Worm (Caenorhabditis elegans) whole organism, L4 larva: ENCODE results near the gene F45D3.2.

Experiments used
- F10B5.3 ChIP-seq: sonication (generic microtip); optimal IDR thresholded peaks from 2 replicates; lab custom pipeline; 2016; ENCODE audit warnings: mild to moderate bottlenecking, missing genetic modification characterization, missing compliant biosample characterization
- T26A8.4 ChIP-seq: fragments of 200-800 bp; sonication (Bioruptor generic); IDR thresholded peaks from 2 replicates; pipeline ENCODE4 v1.3.6; 2022; ENCODE audit warnings: missing genetic modification characterization, missing compliant biosample characterization
- Y48G9A.11 ChIP-seq: fragments of 200-800 bp; sonication (Bioruptor generic); IDR thresholded peaks from 2 replicates; pipeline ENCODE4 v1.3.6; 2022; ENCODE audit warnings: missing genetic modification reagents, missing genetic modification characterization, missing compliant biosample characterization
- Y5F2A.4 ChIP-seq: fragments of 200-800 bp; sonication (Bioruptor generic); optimal IDR thresholded peaks from 2 replicates; lab custom pipeline; 2018; ENCODE audit warnings: mild to moderate bottlenecking, missing genetic modification characterization, missing compliant biosample characterization
- Y75B8A.6 ChIP-seq: fragments of 200-800 bp; sonication (Bioruptor generic); IDR thresholded peaks from 2 replicates; pipeline ENCODE4 v1.3.6; 2022; ENCODE audit warnings: missing genetic modification reagents, missing genetic modification characterization, missing compliant biosample characterization
- ZK546.5 ChIP-seq, 2 experiments: sonication (generic microtip); optimal IDR thresholded peaks; 2 replicates each; lab custom pipeline; 2017; ENCODE audit warnings: missing biosample characterization in 2 of 2, missing genetic modification characterization in 2 of 2
- aha-1 ChIP-seq: fragments of 150-350 bp; peaks from one replicate; lab custom pipeline; 2014; ENCODE audit warnings: missing biosample characterization, missing genetic modification characterization
- ama-1 ChIP-seq: fragments of 150-350 bp; optimal IDR thresholded peaks from 2 replicates; lab custom pipeline; 2014; ENCODE audit warnings: inconsistent platforms, mixed read lengths
- ceh-44 ChIP-seq: fragments of 200-800 bp; sonication (Bioruptor generic); IDR thresholded peaks from 2 replicates; pipeline ENCODE4 v1.3.6; 2022; ENCODE audit warnings: missing genetic modification reagents, missing genetic modification characterization, missing compliant biosample characterization
- cey-2 ChIP-seq: sonication (generic microtip); optimal IDR thresholded peaks from 3 replicates; lab custom pipeline; 2017; ENCODE audit warnings: missing genetic modification characterization, mild to moderate bottlenecking, missing compliant biosample characterization, antibody characterized with exemption, borderline replicate concordance; ENCODE audit not compliant: insufficient read depth
- daf-16 ChIP-seq, 3 experiments: sonication (generic microtip); optimal IDR thresholded peaks; 2 replicates each; lab custom pipeline; 2016 to 2017; ENCODE audit warnings: missing genetic modification characterization in 3 of 3, missing genetic modification reagents in 3 of 3, mild to moderate bottlenecking in 2 of 3, missing compliant biosample characterization in 2 of 3, missing biosample characterization in 1 of 3, moderate library complexity in 1 of 3
- daf-19 ChIP-seq: fragments of 200-800 bp; sonication (Bioruptor generic); conservative IDR thresholded peaks from 2 replicates; pipeline ENCODE4 v1.3.6; 2022; ENCODE audit warnings: missing genetic modification characterization, missing compliant biosample characterization
- dmd-9 ChIP-seq: fragments of 200-800 bp; sonication (Bioruptor generic); IDR thresholded peaks from 2 replicates; pipeline ENCODE4 v1.3.6; 2022; ENCODE audit warnings: missing genetic modification reagents, missing genetic modification characterization, missing compliant biosample characterization
- egl-27 ChIP-seq: sonication (generic microtip); optimal IDR thresholded peaks from 3 replicates; lab custom pipeline; 2017; ENCODE audit warnings: missing biosample characterization, missing genetic modification reagents, missing genetic modification characterization
- egl-43 ChIP-seq: fragments of 200-800 bp; sonication (Bioruptor generic); IDR thresholded peaks from 2 replicates; pipeline ENCODE4 v1.3.6; 2022; ENCODE audit warnings: missing genetic modification reagents, missing genetic modification characterization, missing compliant biosample characterization
- fos-1 ChIP-seq: fragments of 150-350 bp; optimal IDR thresholded peaks from 2 replicates; lab custom pipeline; 2014; ENCODE audit warnings: missing biosample characterization, missing genetic modification characterization
- hlh-11 ChIP-seq: fragments of 200-800 bp; sonication (Bioruptor generic); optimal IDR thresholded peaks from 2 replicates; lab custom pipeline; 2018; ENCODE audit warnings: mild to moderate bottlenecking, missing genetic modification characterization, missing compliant biosample characterization
- hlh-30 ChIP-seq: sonication (generic microtip); optimal IDR thresholded peaks from 2 replicates; lab custom pipeline; 2017; ENCODE audit warnings: antibody characterized with exemption, mild to moderate bottlenecking, missing genetic modification characterization, missing compliant biosample characterization; ENCODE audit not compliant: insufficient read depth
- hmg-1.1 ChIP-seq: fragments of 200-800 bp; sonication (Bioruptor generic); IDR thresholded peaks from 2 replicates; pipeline ENCODE4 v1.3.6; 2022; ENCODE audit warnings: missing genetic modification reagents, missing genetic modification characterization, missing compliant biosample characterization
- lin-13 ChIP-seq: fragments of 150-350 bp; optimal IDR thresholded peaks from 2 replicates; lab custom pipeline; 2014; ENCODE audit warnings: missing biosample characterization, missing genetic modification reagents, missing genetic modification characterization
- lin-39 ChIP-seq: fragments of 150-350 bp; optimal IDR thresholded peaks from 2 replicates; lab custom pipeline; 2014; ENCODE audit warnings: missing biosample characterization, missing genetic modification reagents, missing genetic modification characterization
- madf-5 ChIP-seq, 2 experiments: fragments of 200-800 bp; sonication (Bioruptor generic); IDR thresholded peaks; 2 replicates each; pipeline ENCODE4 v1.3.6; 2022; ENCODE audit warnings: missing compliant biosample characterization in 2 of 2, missing genetic modification characterization in 2 of 2
- madf-9 ChIP-seq: fragments of 200-800 bp; sonication (Bioruptor generic); conservative IDR thresholded peaks from 2 replicates; pipeline ENCODE4 v1.3.6; 2022; ENCODE audit warnings: missing genetic modification reagents, missing genetic modification characterization, missing compliant biosample characterization
- mdl-1 ChIP-seq, 2 experiments: fragments of 150-350 bp in 1 of 2; sonication (generic microtip) in 1 of 2; optimal IDR thresholded peaks; 2 replicates each; lab custom pipeline; 2014 to 2017; ENCODE audit warnings: missing biosample characterization in 2 of 2, missing genetic modification characterization in 2 of 2
- mes-2 ChIP-seq: sonication (generic microtip); optimal IDR thresholded peaks from 2 replicates; lab custom pipeline; 2016; ENCODE audit warnings: missing genotype, mild to moderate bottlenecking, missing genetic modification characterization, missing compliant biosample characterization; ENCODE audit not compliant: poor library complexity, severe bottlenecking
- mxl-2 ChIP-seq: fragments of 200-800 bp; sonication (Bioruptor generic); conservative IDR thresholded peaks from 2 replicates; pipeline ENCODE4 v1.3.6; 2022; ENCODE audit warnings: missing genetic modification reagents, missing genetic modification characterization, missing compliant biosample characterization
- mxl-3 ChIP-seq: fragments of 200-800 bp; sonication (Bioruptor generic); optimal IDR thresholded peaks from 2 replicates; lab custom pipeline; 2018; ENCODE audit warnings: mild to moderate bottlenecking, missing genetic modification characterization, missing compliant biosample characterization
- nhr-237 ChIP-seq: sonication (generic microtip); optimal IDR thresholded peaks from 2 replicates; lab custom pipeline; 2017; ENCODE audit warnings: missing biosample characterization, missing genetic modification characterization
- nhr-28 ChIP-seq: fragments of 150-350 bp; optimal IDR thresholded peaks from 2 replicates; lab custom pipeline; 2014; ENCODE audit warnings: missing biosample characterization, missing genetic modification characterization
- nhr-41 ChIP-seq: fragments of 200-800 bp; sonication (Bioruptor generic); IDR thresholded peaks from 2 replicates; pipeline ENCODE4 v1.3.6; 2022; ENCODE audit warnings: missing genetic modification reagents, missing genetic modification characterization, missing compliant biosample characterization
- nhr-6 ChIP-seq: fragments of 150-350 bp; optimal IDR thresholded peaks from 2 replicates; lab custom pipeline; 2014; ENCODE audit warnings: missing biosample characterization, missing genetic modification characterization
- saeg-2 ChIP-seq: fragments of 200-800 bp; sonication (Bioruptor generic); IDR thresholded peaks from 2 replicates; pipeline ENCODE4 v1.3.6; 2022; ENCODE audit warnings: missing genetic modification reagents, missing genetic modification characterization, missing compliant biosample characterization
- snpc-1.2 ChIP-seq: fragments of 200-800 bp; sonication (Bioruptor generic); IDR thresholded peaks from 2 replicates; pipeline ENCODE4 v1.3.6; 2022; ENCODE audit warnings: missing genetic modification reagents, missing genetic modification characterization, missing compliant biosample characterization
- unc-62 ChIP-seq, 3 experiments: fragments of 150-350 bp in 1 of 3; sonication (generic microtip); optimal IDR thresholded peaks in 2 of 3; peaks in 1 of 3; 1 replicate in 1 of 3; 2 replicates in 2 of 3; lab custom pipeline; 2014 to 2017; ENCODE audit warnings: missing biosample characterization in 3 of 3, missing genetic modification characterization in 3 of 3, missing genetic modification reagents in 3 of 3, missing genotype in 1 of 3
- ztf-11 ChIP-seq: fragments of 150-350 bp; optimal IDR thresholded peaks from 2 replicates; lab custom pipeline; 2014; ENCODE audit warnings: missing biosample characterization, missing genetic modification characterization

Gene F45D3.2

ce11 chrV:12518770-12519169, 22.1 kb upstream of the F45D3.2 start (continued):
- peak; percentile 21 for TF ChIP-seq hlh-30
- TF ChIP-seq mdl-1 (tag; optimal IDR thresholded peaks at IDR 0.05; lab: Kevin White, UChicago): no peak
- TF ChIP-seq Y75B8A.6 (GFP tag; lab: Robert Waterston, UW): no peak
- TF ChIP-seq nhr-28 (tag; lab: Kevin White, UChicago): no peak
- TF ChIP-seq, all 104 proteins: peak for 6

- no peak for TF ChIP-seq dmd-9
- peak; percentile 5 for TF ChIP-seq hlh-11 (tag; lab: Kevin White, UChicago)
- TF ChIP-seq egl-27 (tag; lab: Kevin White, UChicago): no peak
- no peak for TF ChIP-seq ama-1 (lab: Kevin White, UChicago)
- no peak for TF ChIP-seq nhr-28 (tag; lab: Kevin White, UChicago)
- no peak for TF ChIP-seq ztf-11 (tag; lab: Kevin White, UChicago)
- TF ChIP-seq cey-2 (tag; lab: Kevin White, UChicago): no peak
- no peak for TF ChIP-seq lin-13
- TF ChIP-seq mxl-3: no peak
- TF ChIP-seq hmg-1.1: no peak
- peak in 1 of 2 experiments; percentile 89 for TF ChIP-seq daf-16 (GFP tag; optimal IDR thresholded peaks at IDR 0.05; lab: Kevin White, UChicago)
- TF ChIP-seq daf-16 (tag; optimal IDR thresholded peaks at IDR 0.05; lab: Kevin White, UChicago): no peak
- TF ChIP-seq aha-1 (tag; lab: Kevin White, UChicago): no peak
- TF ChIP-seq saeg-2 (GFP tag; lab: Robert Waterston, UW): no peak
- TF ChIP-seq unc-62 (GFP tag; optimal IDR thresholded peaks at IDR 0.05 in 1 of 2; lab: Kevin White, UChicago): peak in 1 of 2 experiments; percentile 82
- TF ChIP-seq unc-62 (tag; optimal IDR thresholded peaks at IDR 0.05; lab: Kevin White, UChicago): no peak
These were observed 17.5 kb upstream of the F45D3.2 start for ce11 chrV:12523356-12523755.

ce11 chrV:12525526-12525925, 15.3 kb upstream of the F45D3.2 start, which contains the start of gene dyf-4:
Gene dyf-4, minus strand, starts transcription at chrV:12525738.
- TF ChIP-seq T26A8.4 (GFP tag; lab: Robert Waterston, UW): no peak
- no peak for TF ChIP-seq Y5F2A.4
- TF ChIP-seq nhr-6 (tag; lab: Kevin White, UChicago): no peak
- no peak for TF ChIP-seq Y48G9A.11 (GFP tag; lab: Robert Waterston, UW)
- TF ChIP-seq daf-19 (GFP tag; lab: Robert Waterston, UW): no peak
- TF ChIP-seq madf-5 (GFP tag; IDR thresholded peaks at IDR 0.05; lab: Robert Waterston, UW): no peak

ce11 chrV:12526124-12526523, 14.7 kb upstream of the F45D3.2 start:
- TF ChIP-seq ZK546.5 (tag; optimal IDR thresholded peaks at IDR 0.05; lab: Kevin White, UChicago) (no peak), aha-1 (tag; lab: Kevin White, UChicago) (no peak), fos-1 (no peak), nhr-237 (no peak), mes-2 (tag; lab: Kevin White, UChicago) (no peak), mxl-2 (GFP tag; lab: Robert Waterston, UW) (no peak), egl-43 (GFP tag; lab: Robert Waterston, UW) (no peak)
- TF ChIP-seq, all 104 proteins: peak for 0

DNA sequence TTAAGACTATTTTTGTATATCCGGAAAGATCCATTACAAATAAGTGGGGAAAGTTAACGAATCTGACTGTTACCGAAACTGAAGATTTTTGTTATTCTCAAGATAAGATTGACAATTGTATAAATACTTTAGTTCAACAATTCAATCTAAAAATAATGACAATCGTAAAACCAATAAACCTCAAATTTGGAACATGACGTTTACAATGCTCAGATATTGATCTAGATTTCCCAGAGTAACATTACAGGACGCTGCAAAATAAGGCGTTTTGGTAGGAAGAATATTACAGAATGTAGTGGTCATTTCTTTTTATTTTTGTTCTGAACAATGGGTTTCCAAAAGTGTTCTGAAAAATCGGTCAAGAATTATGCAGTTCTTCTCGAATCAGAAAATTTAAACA, 14.1 kb upstream of the F45D3.2 start, which contains the start of gene F45D3.1:
TSS of gene F45D3.1 (plus strand) at position 301 of the 400 bp plus-strand sequence.
- TF ChIP-seq lin-39 (tag; lab: Kevin White, UChicago) (no peak), madf-9 (GFP tag; lab: Robert Waterston, UW) (no peak), nhr-41 (no peak), ceh-44 (GFP tag; lab: Robert Waterston, UW) (no peak), snpc-1.2 (GFP tag; lab: Robert Waterston, UW) (no peak), F10B5.3 (tag; lab: Kevin White, UChicago) (no peak)
